Worm (Caenorhabditis elegans): ENCODE results near the gene F53B1.9.

The F53B1.9 gene

DNA sequence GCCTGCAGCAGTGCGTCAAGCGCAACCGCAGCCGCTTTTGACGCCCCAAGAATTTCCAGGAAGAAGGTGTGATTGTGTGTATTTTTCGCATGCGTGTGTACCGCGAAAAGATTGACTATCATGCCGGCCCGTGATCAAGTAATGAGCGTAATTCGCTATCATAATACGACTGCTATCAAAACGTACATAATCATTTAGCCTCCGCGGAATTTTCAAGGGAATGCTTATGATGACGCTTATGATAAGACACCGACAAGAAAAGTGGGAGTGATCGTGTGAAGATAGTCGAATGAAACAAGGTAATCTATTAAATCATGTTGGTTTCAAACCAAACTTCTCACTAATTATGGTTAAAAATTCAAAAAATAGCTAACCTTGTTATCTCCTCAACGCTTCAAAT lies 26.2 kb upstream of the F53B1.9 start:
- TF ChIP-seq efl-3 (GFP tag; optimal IDR thresholded peaks at IDR 0.05) (no peak), lsy-2 (tag; optimal IDR thresholded peaks at IDR 0.05) (no peak), fkh-10 (GFP tag; optimal IDR thresholded peaks at IDR 0.05) (no peak), mef-2 (tag; optimal IDR thresholded peaks at IDR 0.05) (no peak), nhr-90 (tag; optimal IDR thresholded peaks at IDR 0.05; ENCODE audit: poor library complexity) (no peak), ztf-11 (tag; optimal IDR thresholded peaks at IDR 0.05) (no peak), ceh-8 (GFP tag; optimal IDR thresholded peaks at IDR 0.05) (no peak), nhr-47 (tag; optimal IDR thresholded peaks at IDR 0.05) (no peak), unc-98 (GFP tag; IDR thresholded peaks at IDR 0.05) (no peak), ceh-90 (tag; optimal IDR thresholded peaks at IDR 0.05) (no peak), blmp-1 (tag; optimal IDR thresholded peaks at IDR 0.05) (no peak), swsn-7 (tag; optimal IDR thresholded peaks at IDR 0.05) (no peak), elt-2 (tag; optimal IDR thresholded peaks at IDR 0.05) (peak; percentile 78), hlh-4 (tag; optimal IDR thresholded peaks at IDR 0.05) (no peak), nhr-85 (tag) (peak; percentile 36), ztf-4 (tag; optimal IDR thresholded peaks at IDR 0.05) (no peak), pag-3 (tag; optimal IDR thresholded peaks at IDR 0.05; ENCODE audit: borderline replicate concordance, insufficient read depth) (no peak), lin-13 (GFP tag; optimal IDR thresholded peaks at IDR 0.05) (no peak), ets-5 (GFP tag; IDR thresholded peaks at IDR 0.05) (no peak), elt-3 (tag; optimal IDR thresholded peaks at IDR 0.05) (peak in 1 of 6 experiments; percentile 50), pax-3 (tag; optimal IDR thresholded peaks at IDR 0.05) (no peak), unc-30 (tag; optimal IDR thresholded peaks at IDR 0.05) (no peak), fkh-4 (tag; optimal IDR thresholded peaks at IDR 0.05; ENCODE audit: borderline replicate concordance) (no peak), nhr-12 (tag; optimal IDR thresholded peaks at IDR 0.05) (no peak)

DNA sequence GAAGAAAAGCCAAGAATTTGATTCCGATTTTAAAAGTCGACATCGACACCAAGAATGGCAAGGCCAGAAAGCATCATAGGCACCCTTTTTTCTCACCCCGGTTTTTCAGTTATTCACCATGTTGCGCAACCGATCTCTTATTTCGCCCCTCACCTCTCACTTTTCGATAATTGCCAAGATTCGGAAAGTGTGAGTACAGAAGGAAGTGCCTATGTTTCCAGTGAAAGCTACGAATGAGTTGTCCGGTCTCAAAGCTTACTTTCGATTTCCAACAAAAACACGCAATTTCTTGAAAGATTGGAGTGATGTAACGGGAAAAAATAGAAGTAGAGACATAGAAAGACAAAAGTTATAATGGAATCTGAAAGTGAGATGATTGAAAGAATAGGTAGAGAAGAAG lies 22.1 kb upstream of the F53B1.9 start:
- TF ChIP-seq nhr-12 (tag; optimal IDR thresholded peaks at IDR 0.05) (no peak), blmp-1 (tag; optimal IDR thresholded peaks at IDR 0.05) (peak; percentile 70)

DNA sequence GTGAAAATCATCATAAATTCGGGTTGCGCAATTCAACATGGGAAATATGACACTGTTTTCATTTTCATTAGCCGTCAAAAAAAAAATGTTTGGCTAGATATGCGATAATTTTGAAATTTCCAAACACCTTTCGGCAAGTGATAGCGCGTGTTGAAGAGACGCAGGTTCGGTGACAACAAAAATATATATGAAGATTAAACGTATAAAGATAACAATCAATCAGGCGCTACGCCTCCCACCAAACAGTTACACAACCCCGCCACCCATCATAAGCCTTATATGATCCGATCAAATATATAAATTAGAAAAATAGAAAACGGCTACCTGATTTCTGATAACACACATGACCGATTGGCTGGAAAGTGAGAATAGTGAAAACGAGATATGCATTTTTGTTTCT lies 20.4 kb upstream of the F53B1.9 start:
- no peak for TF ChIP-seq grh-1 (GFP tag; IDR thresholded peaks at IDR 0.05)
- no peak for TF ChIP-seq jun-1 (tag; optimal IDR thresholded peaks at IDR 0.05)
- peak; percentile 71 for TF ChIP-seq nhr-85 (tag)
- TF ChIP-seq elt-2 (tag; optimal IDR thresholded peaks at IDR 0.05), result no peak
- TF ChIP-seq swsn-7 (tag; optimal IDR thresholded peaks at IDR 0.05), result no peak
- TF ChIP-seq hlh-17 (GFP tag; optimal IDR thresholded peaks at IDR 0.05; ENCODE audit: borderline replicate concordance), result no peak
- TF ChIP-seq elt-3 (tag; optimal IDR thresholded peaks at IDR 0.05), result peak in 1 of 6 experiments; percentile 32
- no peak for TF ChIP-seq nhr-12 (tag; optimal IDR thresholded peaks at IDR 0.05)
- no peak for TF ChIP-seq nhr-19 (GFP tag; conservative IDR thresholded peaks at IDR 0.05)
- peak; percentile 87 for TF ChIP-seq blmp-1 (tag; optimal IDR thresholded peaks at IDR 0.05)

DNA sequence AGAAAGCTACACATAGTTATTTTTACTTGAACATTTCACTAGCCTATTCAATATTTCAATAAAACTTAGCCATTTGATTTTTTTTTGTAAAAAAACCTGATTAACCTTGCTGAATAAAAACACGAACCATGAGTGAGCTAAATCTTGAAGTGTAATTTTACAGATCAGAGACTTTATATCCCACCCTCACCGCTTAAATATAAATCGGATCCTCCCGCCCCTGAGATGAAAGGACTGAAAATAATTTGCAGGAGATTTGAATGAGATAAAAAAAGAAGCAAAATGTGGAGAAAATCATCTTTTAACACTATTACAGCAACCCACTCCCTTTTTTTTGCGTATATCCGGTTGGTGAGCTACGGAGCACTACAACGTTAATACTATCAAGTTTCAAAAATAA lies 18.4 kb upstream of the F53B1.9 start, which contains the start of gene npax-2:
npax-2 (minus strand) TSS at position 101 of the 400 bp plus-strand sequence.
- no peak for TF ChIP-seq snpc-4 (tag; optimal IDR thresholded peaks at IDR 0.05)
- TF ChIP-seq nhr-20 (tag; optimal IDR thresholded peaks at IDR 0.05), result no peak
- TF ChIP-seq dpl-1 (GFP tag; optimal IDR thresholded peaks at IDR 0.05), result no peak
- no peak for TF ChIP-seq C16A3.4 (tag; optimal IDR thresholded peaks at IDR 0.05)
- TF ChIP-seq egl-13 (tag; optimal IDR thresholded peaks at IDR 0.05), result no peak
- no peak for TF ChIP-seq unc-130 (tag; optimal IDR thresholded peaks at IDR 0.05)
- TF ChIP-seq Y116A8C.19 (tag; optimal IDR thresholded peaks at IDR 0.05; ENCODE audit: borderline replicate concordance), result no peak
- no peak for TF ChIP-seq nhr-28 (tag; optimal IDR thresholded peaks at IDR 0.05)
- TF ChIP-seq nhr-71 (tag; optimal IDR thresholded peaks at IDR 0.05), result no peak
- TF ChIP-seq elt-3 (tag; optimal IDR thresholded peaks at IDR 0.05), result no peak
- no peak for TF ChIP-seq efl-3 (GFP tag; optimal IDR thresholded peaks at IDR 0.05)
- no peak for TF ChIP-seq grh-1 (GFP tag; IDR thresholded peaks at IDR 0.05)
- TF ChIP-seq lin-35 (GFP tag; optimal IDR thresholded peaks at IDR 0.05), result no peak
- TF ChIP-seq skn-1 (tag; optimal IDR thresholded peaks at IDR 0.05), result no peak
- TF ChIP-seq ceh-8 (GFP tag; optimal IDR thresholded peaks at IDR 0.05), result no peak
- TF ChIP-seq nhr-77 (tag; optimal IDR thresholded peaks at IDR 0.05), result no peak
- no peak for TF ChIP-seq zip-4 (GFP tag; optimal IDR thresholded peaks at IDR 0.05)

All from whole organism, L1 larva.